Worm (Caenorhabditis elegans): ENCODE measurements around the gene C18A3.3.

ce11 chrII:5702611-5703192 is 13.4 kb upstream of the C18A3.3 start:
- no peak for TF ChIP-seq ztf-11 (tag; optimal IDR thresholded peaks at IDR 0.05)
- TF ChIP-seq unc-98 (GFP tag; IDR thresholded peaks at IDR 0.05) = no peak
- TF ChIP-seq nhr-71 (tag; optimal IDR thresholded peaks at IDR 0.05) = no peak
- no peak for TF ChIP-seq mep-1 (tag; optimal IDR thresholded peaks at IDR 0.05)
- no peak for TF ChIP-seq tlp-1 (tag; optimal IDR thresholded peaks at IDR 0.05)
- no peak for TF ChIP-seq efl-1 (optimal IDR thresholded peaks at IDR 0.05)
- peak in 1 of 2 experiments; percentile 50 for TF ChIP-seq efl-1 (GFP tag; optimal IDR thresholded peaks at IDR 0.05 in 1 of 2)
